Worm (Caenorhabditis elegans) whole organism, L4 larva: ENCODE results near the gene ttbk-8.2.

ENCODE experiments used
- R02D3.7 ChIP-seq: fragments of 150-350 bp; sonication (generic microtip); optimal IDR thresholded peaks from 3 replicates; lab custom pipeline; 2014; ENCODE audit warnings: missing biosample characterization, missing genetic modification characterization
- ama-1 ChIP-seq: fragments of 150-350 bp; optimal IDR thresholded peaks from 2 replicates; lab custom pipeline; 2014; ENCODE audit warnings: inconsistent platforms, mixed read lengths
- ceh-44 ChIP-seq: fragments of 200-800 bp; sonication (Bioruptor generic); IDR thresholded peaks from 2 replicates; pipeline ENCODE4 v1.3.6; 2022; ENCODE audit warnings: missing genetic modification reagents, missing genetic modification characterization, missing compliant biosample characterization
- ceh-82 ChIP-seq: sonication (generic microtip); optimal IDR thresholded peaks from 2 replicates; lab custom pipeline; 2017; ENCODE audit warnings: missing biosample characterization, missing genetic modification characterization
- lin-15B ChIP-seq: fragments of 150-350 bp; sonication (generic microtip); optimal IDR thresholded peaks from 3 replicates; lab custom pipeline; 2014; ENCODE audit warnings: missing biosample characterization, missing genetic modification characterization
- nhr-6 ChIP-seq: fragments of 150-350 bp; optimal IDR thresholded peaks from 2 replicates; lab custom pipeline; 2014; ENCODE audit warnings: missing biosample characterization, missing genetic modification characterization
- nhr-76 ChIP-seq: fragments of 150-350 bp; optimal IDR thresholded peaks from 2 replicates; lab custom pipeline; 2014; ENCODE audit warnings: missing biosample characterization, missing genetic modification characterization
- nhr-77 ChIP-seq: fragments of 150-350 bp; optimal IDR thresholded peaks from 2 replicates; lab custom pipeline; 2014; ENCODE audit warnings: missing biosample characterization, missing genetic modification characterization
- skn-1 ChIP-seq: fragments of 150-350 bp; optimal IDR thresholded peaks from 2 replicates; lab custom pipeline; 2014; ENCODE audit warnings: missing biosample characterization, missing genetic modification characterization
- tra-1 ChIP-seq: fragments of 200-800 bp; sonication (Bioruptor generic); IDR thresholded peaks from 2 replicates; pipeline ENCODE4 v1.3.6; 2022; ENCODE audit warnings: missing genetic modification reagents, missing genetic modification characterization, missing compliant biosample characterization
- unc-130 ChIP-seq: sonication (generic microtip); optimal IDR thresholded peaks from 2 replicates; lab custom pipeline; 2016; ENCODE audit warnings: missing genetic modification reagents, missing genetic modification characterization, missing compliant biosample characterization

ce11 chrIV:5632536-5632935 lies 808 bp downstream of the ttbk-8.2 start:
- TF ChIP-seq nhr-76 (tag; lab: Kevin White, UChicago): no peak
- no peak for TF ChIP-seq ama-1 (lab: Kevin White, UChicago)
- no peak for TF ChIP-seq tra-1 (GFP tag; lab: Robert Waterston, UW)
- TF ChIP-seq skn-1: no peak
- no peak for TF ChIP-seq nhr-77 (tag; lab: Kevin White, UChicago)
- no peak for TF ChIP-seq lin-15B (tag; lab: Kevin White, UChicago)
- TF ChIP-seq unc-130 (GFP tag; lab: Kevin White, UChicago): no peak
- TF ChIP-seq nhr-6 (tag; lab: Kevin White, UChicago): no peak
- no peak for TF ChIP-seq ceh-44
- no peak for TF ChIP-seq ceh-82 (tag; lab: Kevin White, UChicago)
- TF ChIP-seq R02D3.7 (tag; lab: Kevin White, UChicago): no peak
